Fruit fly (Drosophila melanogaster): ENCODE measurements around the gene CG14294.
A peak's percentile ranks its signal among the peaks of the same experiment; 100 is the strongest.

CG14294 gene

dm6 chr3R:18916715-18917253 lies 14.7 kb upstream of the CG14294 start (continued):
- TF ChIP-seq Ets97D (GFP tag; optimal IDR thresholded peaks at IDR 0.05) (no peak), eve (GFP tag; optimal IDR thresholded peaks at IDR 0.05) (peak in 1 of 2 experiments; percentile 73), CG7357 (GFP tag; IDR thresholded peaks at IDR 0.05) (no peak), dati (GFP tag; IDR thresholded peaks at IDR 0.05) (no peak), CG6272 (GFP tag; IDR thresholded peaks at IDR 0.05) (no peak)

dm6 chr3R:18915644-18916194 lies 13.7 kb upstream of the CG14294 start:
- peak; percentile 35 for TF ChIP-seq Med (GFP tag)
- TF ChIP-seq D19B (GFP tag; optimal IDR thresholded peaks at IDR 0.05) = peak; percentile 46
- TF ChIP-seq inv (GFP tag; IDR thresholded peaks at IDR 0.05; ENCODE audit: partially characterized antibody) = no peak
- TF ChIP-seq CG2199 (GFP tag; IDR thresholded peaks at IDR 0.05) = peak; percentile 55; the same call in 1 of the 3 replicates
- TF ChIP-seq Stat92E (GFP tag; optimal IDR thresholded peaks at IDR 0.05) = peak in 1 of 3 experiments; percentile 53
- TF ChIP-seq CG11504 (tag; optimal IDR thresholded peaks at IDR 0.05) = peak; percentile 99
- no peak for TF ChIP-seq CG13123 (GFP tag; optimal IDR thresholded peaks at IDR 0.05)
- no peak for TF ChIP-seq gro (GFP tag; optimal IDR thresholded peaks at IDR 0.05)
- TF ChIP-seq Ets65A (GFP tag) = peak; percentile 61
- TF ChIP-seq sna (GFP tag; IDR thresholded peaks at IDR 0.05; ENCODE audit: partially characterized antibody) = 0 out of 2 replicates have a peak, but pooled peaks have one; percentile 20
- TF ChIP-seq Atf6 (GFP tag; IDR thresholded peaks at IDR 0.05) = no peak

- TF ChIP-seq CG5953 (GFP tag; IDR thresholded peaks at IDR 0.05) = 0 out of 2 replicates have a peak, but pooled peaks have one; percentile 17
- no peak for TF ChIP-seq CG30431 (GFP tag; optimal IDR thresholded peaks at IDR 0.05)
- TF ChIP-seq CG6813 (GFP tag; optimal IDR thresholded peaks at IDR 0.05) = no peak
- TF ChIP-seq fd64A (GFP tag; optimal IDR thresholded peaks at IDR 0.05) = no peak
- no peak for TF ChIP-seq shn (GFP tag; optimal IDR thresholded peaks at IDR 0.05)
- TF ChIP-seq nom (GFP tag; optimal IDR thresholded peaks at IDR 0.05) = peak; percentile 41
- no peak for TF ChIP-seq Hr78 (GFP tag; optimal IDR thresholded peaks at IDR 0.05)
- no peak for TF ChIP-seq sima (GFP tag; optimal IDR thresholded peaks at IDR 0.05)
- peak; percentile 13 for TF ChIP-seq CG18599 (GFP tag; optimal IDR thresholded peaks at IDR 0.05)
- no peak for TF ChIP-seq Usf (GFP tag; optimal IDR thresholded peaks at IDR 0.05)
- no peak for TF ChIP-seq CG2116 (GFP tag; optimal IDR thresholded peaks at IDR 0.05)
- peak; percentile 45; the same call in 1 of the 3 replicates for TF ChIP-seq ase (GFP tag; IDR thresholded peaks at IDR 0.05)
- TF ChIP-seq bowl (GFP tag; IDR thresholded peaks at IDR 0.05) = no peak
- TF ChIP-seq ranshi (GFP tag; IDR thresholded peaks at IDR 0.05) = peak; percentile 47; the same call in 1 of the 2 replicates
- TF ChIP-seq sens (GFP tag) = peak; percentile 28
- peak; percentile 11; the same call in 1 of the 4 replicates for TF ChIP-seq Gug (GFP tag; IDR thresholded peaks at IDR 0.05)
- no peak for TF ChIP-seq unc-4 (GFP tag; IDR thresholded peaks at IDR 0.05; ENCODE audit: partially characterized antibody)
- TF ChIP-seq CG14441 (GFP tag; IDR thresholded peaks at IDR 0.05) = peak; percentile 22; the same call in 1 of the 2 replicates
- TF ChIP-seq CG2199 (GFP tag; IDR thresholded peaks at IDR 0.05) = peak; percentile 53; the same call in 1 of the 3 replicates
- TF ChIP-seq Ets65A (GFP tag) = peak; percentile 60
- TF ChIP-seq lilli (GFP tag; optimal IDR thresholded peaks at IDR 0.05) = peak; percentile 13
- TF ChIP-seq zen2 (GFP tag; IDR thresholded peaks at IDR 0.05; ENCODE audit: partially characterized antibody) = no peak
- TF ChIP-seq CG43689 (GFP tag; IDR thresholded peaks at IDR 0.05) = no peak
- TF ChIP-seq Rfx (GFP tag; IDR thresholded peaks at IDR 0.05) = peak; percentile 43; the same call in 1 of the 2 replicates
- TF ChIP-seq Drgx (GFP tag; IDR thresholded peaks at IDR 0.05) = peak; percentile 58; the same call in 1 of the 2 replicates
- no peak for TF ChIP-seq h (optimal IDR thresholded peaks at IDR 0.05)
- no peak for TF ChIP-seq HLH3B (GFP tag; IDR thresholded peaks at IDR 0.05)
- no peak for TF ChIP-seq CG17359 (tag; optimal IDR thresholded peaks at IDR 0.05)
- no peak for TF ChIP-seq CG3726 (GFP tag; IDR thresholded peaks at IDR 0.05)
- no peak for TF ChIP-seq Sry-δ (GFP tag; optimal IDR thresholded peaks at IDR 0.05)
- TF ChIP-seq kah (GFP tag; optimal IDR thresholded peaks at IDR 0.05) = no peak
- TF ChIP-seq CG33557 (GFP tag; optimal IDR thresholded peaks at IDR 0.05) = no peak
Observed at dm6 chr3R:18914594-18915275, 12.7 kb upstream of the CG14294 start, which contains the start of gene Xrp1. Xrp1 (plus strand) TSS chr3R:18914968.

Measured in whole organism, embryonic.